Worm (Caenorhabditis elegans): ENCODE data around the gene C35D10.10.

DNA sequence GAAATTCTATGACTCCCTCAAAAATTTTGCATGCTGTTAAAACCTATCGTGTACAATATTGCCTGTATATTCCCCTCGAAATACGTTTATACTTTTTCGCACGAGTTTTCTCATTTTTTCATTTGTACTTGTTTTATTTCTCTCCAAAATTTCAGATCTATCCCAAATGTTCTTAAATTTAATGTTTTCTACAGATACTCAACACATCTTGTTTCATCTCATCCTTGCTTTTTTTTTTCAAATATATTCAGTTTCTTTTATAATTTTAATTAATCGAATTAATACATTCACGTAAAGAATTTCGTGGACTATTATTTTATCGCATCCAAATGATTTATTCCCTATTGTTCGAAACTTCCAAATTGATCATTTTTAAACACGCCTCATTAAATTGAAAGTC is 6.7 kb downstream of the C35D10.10 start, which contains the start of gene C35D10.8:
- TF ChIP-seq nhr-23 (tag; optimal IDR thresholded peaks at IDR 0.05) (no peak), snpc-4 (tag; optimal IDR thresholded peaks at IDR 0.05) (no peak), egl-27 (tag; optimal IDR thresholded peaks at IDR 0.05) (no peak), unc-39 (tag; optimal IDR thresholded peaks at IDR 0.05) (no peak), dmd-4 (tag; optimal IDR thresholded peaks at IDR 0.05) (no peak), ceh-16 (tag; optimal IDR thresholded peaks at IDR 0.05) (no peak), ztf-4 (tag; optimal IDR thresholded peaks at IDR 0.05) (no peak), fos-1 (tag; optimal IDR thresholded peaks at IDR 0.05) (no peak), ztf-11 (tag; optimal IDR thresholded peaks at IDR 0.05) (no peak), nhr-77 (tag; optimal IDR thresholded peaks at IDR 0.05) (no peak), elt-1 (tag; optimal IDR thresholded peaks at IDR 0.05) (no peak), lin-39 (tag; optimal IDR thresholded peaks at IDR 0.05) (no peak), nhr-11 (tag; optimal IDR thresholded peaks at IDR 0.05) (no peak), nhr-237 (tag; optimal IDR thresholded peaks at IDR 0.05) (no peak)

Data from whole organism, L2 larva.